Worm (Caenorhabditis elegans) whole organism, young adult: Measurements from ENCODE around the gene lgc-38.
A peak's percentile ranks its signal among the peaks of the same experiment; 100 is the strongest.

Experiments used
- B0261.1 ChIP-seq: sonication (generic microtip); optimal IDR thresholded peaks from 2 replicates; lab custom pipeline; 2016; ENCODE audit warnings: mild to moderate bottlenecking, missing genetic modification characterization, moderate library complexity, missing compliant biosample characterization
- B0336.3 ChIP-seq: fragments of 200-800 bp; sonication (Bioruptor generic); IDR thresholded peaks from 2 replicates; pipeline ENCODE4 v1.3.6; 2022; ENCODE audit warnings: missing genetic modification characterization, missing compliant biosample characterization
- C06A6.2 ChIP-seq: fragments of 200-800 bp; sonication (Bioruptor generic); conservative IDR thresholded peaks from 2 replicates; pipeline ENCODE4 v1.3.6; 2022; ENCODE audit warnings: missing genetic modification characterization, missing compliant biosample characterization
- F22D6.2 ChIP-seq: sonication (generic microtip); optimal IDR thresholded peaks from 2 replicates; lab custom pipeline; 2016; ENCODE audit warnings: mild to moderate bottlenecking, missing genetic modification characterization, missing compliant biosample characterization
- F33H1.4 ChIP-seq: fragments of 200-800 bp; sonication (Bioruptor generic); IDR thresholded peaks from 2 replicates; pipeline ENCODE4 v1.3.6; 2022; ENCODE audit warnings: missing genetic modification reagents, missing genetic modification characterization, missing compliant biosample characterization
- F39B2.1 ChIP-seq: fragments of 200-800 bp; sonication (Bioruptor generic); IDR thresholded peaks from 2 replicates; pipeline ENCODE4 v1.3.6; 2022; ENCODE audit warnings: missing genetic modification reagents, missing genetic modification characterization, missing compliant biosample characterization
- F49E8.2 ChIP-seq: sonication (generic microtip); optimal IDR thresholded peaks from 3 replicates; lab custom pipeline; 2017; ENCODE audit warnings: missing genetic modification characterization, mild to moderate bottlenecking, missing compliant biosample characterization, antibody characterized with exemption, moderate library complexity; ENCODE audit not compliant: insufficient read depth
- F57C9.4 ChIP-seq: sonication (generic microtip); optimal IDR thresholded peaks from 2 replicates; lab custom pipeline; 2017; ENCODE audit warnings: mild to moderate bottlenecking, missing genetic modification characterization, missing compliant biosample characterization
- K12H6.12 ChIP-seq: fragments of 200-800 bp; sonication (Bioruptor generic); optimal IDR thresholded peaks from 2 replicates; lab custom pipeline; 2018; ENCODE audit warnings: mild to moderate bottlenecking, missing genetic modification characterization, missing compliant biosample characterization
- T26A5.8 ChIP-seq: sonication (generic microtip); optimal IDR thresholded peaks from 2 replicates; lab custom pipeline; 2016; ENCODE audit warnings: missing genetic modification characterization, missing compliant biosample characterization
- Y53F4B.3 ChIP-seq: fragments of 200-800 bp; sonication (Bioruptor generic); IDR thresholded peaks from 2 replicates; pipeline ENCODE4 v1.3.6; 2022; ENCODE audit warnings: missing genetic modification reagents, missing genetic modification characterization, missing compliant biosample characterization
- Y53G8AR.9 ChIP-seq: fragments of 200-800 bp; sonication (Bioruptor generic); conservative IDR thresholded peaks from 2 replicates; pipeline ENCODE4 v1.3.6; 2022; ENCODE audit warnings: missing genetic modification reagents, missing genetic modification characterization, missing compliant biosample characterization
- Y56A3A.18 ChIP-seq: fragments of 200-800 bp; sonication (Bioruptor generic); IDR thresholded peaks from 2 replicates; pipeline ENCODE4 v1.3.6; 2022; ENCODE audit warnings: missing genetic modification reagents, missing genetic modification characterization, missing compliant biosample characterization
- Y79H2A.3 ChIP-seq: fragments of 200-800 bp; sonication (Bioruptor generic); conservative IDR thresholded peaks from 2 replicates; pipeline ENCODE4 v1.3.6; 2022; ENCODE audit warnings: missing genetic modification reagents, missing genetic modification characterization, missing compliant biosample characterization
- ZK185.1 ChIP-seq: sonication (generic microtip); optimal IDR thresholded peaks from 2 replicates; lab custom pipeline; 2016; ENCODE audit warnings: mild to moderate bottlenecking, missing genetic modification characterization, missing compliant biosample characterization; ENCODE audit not compliant: poor library complexity, severe bottlenecking
- akir-1 ChIP-seq: fragments of 200-800 bp; sonication (Bioruptor generic); optimal IDR thresholded peaks from 2 replicates; lab custom pipeline; 2018; ENCODE audit warnings: mild to moderate bottlenecking, missing genetic modification characterization, moderate library complexity, missing compliant biosample characterization
- ama-1 ChIP-seq, 3 experiments: fragments of 150-350 bp in 1 of 3; sonication (generic microtip) in 2 of 3; optimal IDR thresholded peaks; 2 replicates each; lab custom pipeline; 2014 to 2018; ENCODE audit warnings: missing biosample characterization in 2 of 3, missing genetic modification characterization in 2 of 3, missing genetic modification reagents in 2 of 3
- aptf-2 ChIP-seq: fragments of 200-800 bp; sonication (Bioruptor generic); conservative IDR thresholded peaks from 2 replicates; pipeline ENCODE4 v1.3.6; 2022; ENCODE audit warnings: missing genetic modification reagents, missing genetic modification characterization, missing compliant biosample characterization
- aptf-3 ChIP-seq: fragments of 200-800 bp; sonication (Bioruptor generic); IDR thresholded peaks from 2 replicates; pipeline ENCODE4 v1.3.6; 2022; ENCODE audit warnings: missing genetic modification characterization, missing compliant biosample characterization
- athp-1 ChIP-seq: sonication (generic microtip); optimal IDR thresholded peaks from 2 replicates; lab custom pipeline; 2017; ENCODE audit warnings: mild to moderate bottlenecking, missing genetic modification characterization, missing compliant biosample characterization
- attf-3 ChIP-seq: fragments of 200-800 bp; sonication (Bioruptor generic); conservative IDR thresholded peaks from 2 replicates; pipeline ENCODE4 v1.3.6; 2022; ENCODE audit warnings: missing genetic modification reagents, missing genetic modification characterization, missing compliant biosample characterization
- bed-1 ChIP-seq: fragments of 200-800 bp; sonication (Bioruptor generic); IDR thresholded peaks from 2 replicates; pipeline ENCODE4 v1.3.6; 2022; ENCODE audit warnings: missing genetic modification reagents, missing genetic modification characterization, missing compliant biosample characterization
- cebp-1 ChIP-seq, 2 experiments: fragments of 200-800 bp in 1 of 2; sonication (Bioruptor generic) in 1 of 2; sonication (generic microtip) in 1 of 2; IDR thresholded peaks in 1 of 2; optimal IDR thresholded peaks in 1 of 2; 2 replicates each; pipeline versions ENCODE4 v1.3.6 to Lab custom; 2017 to 2022; ENCODE audit warnings: missing compliant biosample characterization in 2 of 2, missing genetic modification characterization in 2 of 2, mild to moderate bottlenecking in 1 of 2, missing genetic modification reagents in 1 of 2, moderate library complexity in 1 of 2
- cebp-2 ChIP-seq: fragments of 200-800 bp; sonication (Bioruptor generic); IDR thresholded peaks from 2 replicates; pipeline ENCODE4 v1.3.6; 2022; ENCODE audit warnings: missing genetic modification characterization, missing compliant biosample characterization
- ceh-40 ChIP-seq: fragments of 200-800 bp; sonication (Bioruptor generic); IDR thresholded peaks from 2 replicates; pipeline ENCODE4 v1.3.6; 2022; ENCODE audit warnings: missing genetic modification characterization, missing compliant biosample characterization
- ceh-79 ChIP-seq: sonication (generic microtip); optimal IDR thresholded peaks from 2 replicates; lab custom pipeline; 2017; ENCODE audit warnings: mild to moderate bottlenecking, missing genetic modification characterization, missing compliant biosample characterization
- chd-7 ChIP-seq: sonication (generic microtip); optimal IDR thresholded peaks from 2 replicates; lab custom pipeline; 2016; ENCODE audit warnings: mild to moderate bottlenecking, missing genetic modification characterization, moderate library complexity, missing compliant biosample characterization
- dox-1 ChIP-seq: fragments of 200-800 bp; sonication (Bioruptor generic); IDR thresholded peaks from 2 replicates; pipeline ENCODE4 v1.3.6; 2022; ENCODE audit warnings: missing genetic modification reagents, missing genetic modification characterization, missing compliant biosample characterization
- dpl-1 ChIP-seq: fragments of 150-350 bp; optimal IDR thresholded peaks from 2 replicates; lab custom pipeline; 2014; ENCODE audit warnings: missing biosample characterization, missing genetic modification reagents, missing genetic modification characterization
- efl-1 ChIP-seq: fragments of 150-350 bp; optimal IDR thresholded peaks from 2 replicates; lab custom pipeline; 2014; ENCODE audit warnings: missing biosample characterization, missing genetic modification reagents, missing genetic modification characterization
- egrh-3 ChIP-seq: fragments of 200-800 bp; sonication (Bioruptor generic); IDR thresholded peaks from 2 replicates; pipeline ENCODE4 v1.3.6; 2022; ENCODE audit warnings: missing genetic modification reagents, missing genetic modification characterization, missing compliant biosample characterization
- ets-4 ChIP-seq: fragments of 200-800 bp; sonication (Bioruptor generic); optimal IDR thresholded peaks from 2 replicates; lab custom pipeline; 2018; ENCODE audit warnings: mild to moderate bottlenecking, missing genetic modification characterization, missing compliant biosample characterization
- hlh-12 ChIP-seq: sonication (generic microtip); optimal IDR thresholded peaks from 2 replicates; lab custom pipeline; 2016; ENCODE audit warnings: missing genetic modification characterization, missing compliant biosample characterization
- hmg-1.2 ChIP-seq: fragments of 200-800 bp; sonication (Bioruptor generic); IDR thresholded peaks from 2 replicates; pipeline ENCODE4 v1.3.6; 2022; ENCODE audit warnings: missing genetic modification reagents, missing genetic modification characterization, missing compliant biosample characterization
- lsy-27 ChIP-seq: sonication (generic microtip); optimal IDR thresholded peaks from 2 replicates; lab custom pipeline; 2017; ENCODE audit warnings: missing genetic modification characterization, mild to moderate bottlenecking, missing compliant biosample characterization, antibody characterized with exemption, missing genotype, borderline replicate concordance; ENCODE audit not compliant: insufficient read depth
- madf-3 ChIP-seq: fragments of 200-800 bp; sonication (Bioruptor generic); IDR thresholded peaks from 2 replicates; pipeline ENCODE4 v1.3.6; 2022; ENCODE audit warnings: missing genetic modification reagents, missing genetic modification characterization, missing compliant biosample characterization
- madf-6 ChIP-seq: fragments of 200-800 bp; sonication (Bioruptor generic); IDR thresholded peaks from 2 replicates; pipeline ENCODE4 v1.3.6; 2022; ENCODE audit warnings: missing genetic modification reagents, missing genetic modification characterization, missing compliant biosample characterization
- mcd-1 ChIP-seq: fragments of 200-800 bp; sonication (Bioruptor generic); IDR thresholded peaks from 2 replicates; pipeline ENCODE4 v1.3.6; 2022; ENCODE audit warnings: missing genetic modification reagents, missing genetic modification characterization, missing compliant biosample characterization
- nhr-120 ChIP-seq: fragments of 200-800 bp; sonication (Bioruptor generic); IDR thresholded peaks from 2 replicates; pipeline ENCODE4 v1.3.6; 2022; ENCODE audit warnings: missing genetic modification characterization, missing compliant biosample characterization
- rcor-1 ChIP-seq: fragments of 200-800 bp; sonication (Bioruptor generic); IDR thresholded peaks from 2 replicates; pipeline ENCODE4 v1.3.6; 2022; ENCODE audit warnings: missing genetic modification reagents, missing genetic modification characterization, missing compliant biosample characterization
- repo-1 ChIP-seq: sonication (generic microtip); optimal IDR thresholded peaks from 2 replicates; lab custom pipeline; 2017; ENCODE audit warnings: mild to moderate bottlenecking, missing genetic modification characterization, missing compliant biosample characterization
- rpc-1 ChIP-seq, 2 experiments: fragments of 150-350 bp in 1 of 2; sonication (generic microtip) in 1 of 2; optimal IDR thresholded peaks; 2 replicates each; lab custom pipeline; 2014 to 2018; ENCODE audit warnings: missing biosample characterization in 1 of 2, missing genetic modification characterization in 1 of 2, missing genetic modification reagents in 1 of 2, missing genotype in 1 of 2
- sdz-38 ChIP-seq: sonication (generic microtip); optimal IDR thresholded peaks from 2 replicates; lab custom pipeline; 2016; ENCODE audit warnings: missing genotype, missing genetic modification characterization, missing compliant biosample characterization
- zim-3 ChIP-seq: sonication (generic microtip); optimal IDR thresholded peaks from 2 replicates; lab custom pipeline; 2017; ENCODE audit warnings: mild to moderate bottlenecking, missing genetic modification characterization, moderate library complexity, missing compliant biosample characterization
- ztf-18 ChIP-seq: sonication (generic microtip); optimal IDR thresholded peaks from 2 replicates; lab custom pipeline; 2016; ENCODE audit warnings: missing genotype, mild to moderate bottlenecking, missing genetic modification characterization, missing compliant biosample characterization
- ztf-22 ChIP-seq: fragments of 200-800 bp; sonication (Bioruptor generic); optimal IDR thresholded peaks from 2 replicates; lab custom pipeline; 2018; ENCODE audit warnings: mild to moderate bottlenecking, missing genetic modification characterization, moderate library complexity, missing compliant biosample characterization
- ztf-25 ChIP-seq: fragments of 200-800 bp; sonication (Bioruptor generic); IDR thresholded peaks from 2 replicates; pipeline ENCODE4 v1.3.6; 2022; ENCODE audit warnings: missing genetic modification reagents, missing genetic modification characterization, missing compliant biosample characterization

lgc-38 gene

DNA sequence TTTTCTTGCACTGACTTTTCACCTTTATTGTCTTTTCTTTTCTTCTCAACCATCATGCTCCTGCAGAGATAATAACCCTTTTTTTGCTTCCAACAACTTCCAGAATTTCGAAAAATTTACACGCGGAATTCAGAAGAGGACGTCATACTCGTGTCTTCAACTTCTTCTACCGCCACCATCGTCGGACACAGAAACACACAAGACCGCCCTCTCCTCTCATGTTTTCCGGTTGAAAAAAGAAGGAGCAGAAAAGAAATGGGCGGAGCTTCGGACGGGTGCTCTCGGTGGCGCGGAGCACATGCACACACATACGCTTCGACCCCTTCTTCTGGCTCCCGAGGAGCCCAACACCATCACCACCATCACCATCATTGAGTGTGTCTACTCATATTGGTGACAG, at the start of gene lgc-38:
Gene lgc-38, plus strand, starts transcription at position 301 of the 400 bp plus-strand sequence.
- no peak for TF ChIP-seq F33H1.4
- no peak for TF ChIP-seq chd-7 (tag; lab: Kevin White, UChicago)
- TF ChIP-seq madf-3 (GFP tag; lab: Robert Waterston, UW), result no peak
- TF ChIP-seq rcor-1, result no peak
- no peak for TF ChIP-seq akir-1 (GFP tag; lab: Kevin White, UChicago)
- no peak for TF ChIP-seq ets-4 (GFP tag; lab: Kevin White, UChicago)
- TF ChIP-seq T26A5.8 (tag; lab: Kevin White, UChicago), result no peak
- no peak for TF ChIP-seq repo-1
- no peak for TF ChIP-seq mcd-1 (GFP tag; lab: Robert Waterston, UW)
- no peak for TF ChIP-seq ztf-18 (tag; lab: Kevin White, UChicago)
- no peak for TF ChIP-seq hmg-1.2
- no peak for TF ChIP-seq aptf-2
- no peak for TF ChIP-seq ZK185.1 (tag; lab: Kevin White, UChicago)
- TF ChIP-seq, all 124 proteins: peak for 0

DNA sequence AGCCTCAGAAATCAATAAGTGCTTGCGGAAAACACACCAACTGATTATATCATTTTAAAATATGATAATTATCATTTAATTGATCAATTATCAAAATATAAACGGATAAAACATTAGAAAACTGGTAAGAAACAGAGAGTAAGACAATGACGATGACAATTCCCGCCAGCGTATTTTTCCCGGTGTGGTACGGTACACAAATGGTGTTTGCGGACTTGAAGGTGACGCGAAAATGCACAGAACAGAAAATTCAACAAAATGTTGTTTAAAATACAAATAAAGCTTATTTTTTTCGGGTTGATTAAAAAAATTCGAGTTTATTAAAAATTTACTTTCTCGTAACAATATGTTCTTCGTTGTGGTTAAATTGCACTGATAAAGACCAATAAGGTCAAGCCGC, 47.8 kb upstream of the lgc-38 start:
- TF ChIP-seq sdz-38 (tag; lab: Kevin White, UChicago) (no peak), zim-3 (tag; lab: Kevin White, UChicago) (no peak), F49E8.2 (tag; lab: Kevin White, UChicago) (peak; percentile 13), ztf-25 (GFP tag; lab: Robert Waterston, UW) (no peak), F57C9.4 (tag; lab: Kevin White, UChicago) (no peak), ama-1 (optimal IDR thresholded peaks at IDR 0.05; lab: Kevin White, UChicago) (no peak), ama-1 (GFP tag; optimal IDR thresholded peaks at IDR 0.05; lab: Kevin White, UChicago) (no peak), hlh-12 (tag; lab: Kevin White, UChicago) (no peak), cebp-2 (GFP tag; lab: Robert Waterston, UW) (no peak), bed-1 (GFP tag; lab: Robert Waterston, UW) (no peak), athp-1 (tag; lab: Kevin White, UChicago) (no peak), repo-1 (no peak), K12H6.12 (peak; percentile 11), Y53G8AR.9 (no peak), B0336.3 (GFP tag; lab: Robert Waterston, UW) (no peak), rcor-1 (peak; percentile 33; the same call in 1 of the 2 replicates), dox-1 (GFP tag; lab: Robert Waterston, UW) (peak; percentile 63), egrh-3 (no peak), akir-1 (GFP tag; lab: Kevin White, UChicago) (no peak), ceh-40 (GFP tag; lab: Robert Waterston, UW) (no peak), Y56A3A.18 (no peak), Y79H2A.3 (GFP tag; lab: Robert Waterston, UW) (no peak), Y53F4B.3 (GFP tag; lab: Robert Waterston, UW) (no peak), cebp-1 (GFP tag; IDR thresholded peaks at IDR 0.05; lab: Robert Waterston, UW) (no peak), cebp-1 (tag; optimal IDR thresholded peaks at IDR 0.05; lab: Kevin White, UChicago) (peak; percentile 17), ztf-22 (GFP tag; lab: Kevin White, UChicago) (no peak), rpc-1 (optimal IDR thresholded peaks at IDR 0.05; lab: Kevin White, UChicago) (no peak), rpc-1 (tag; optimal IDR thresholded peaks at IDR 0.05; lab: Kevin White, UChicago) (no peak), aptf-3 (no peak), F39B2.1 (GFP tag; lab: Robert Waterston, UW) (no peak), efl-1 (GFP tag; lab: Kevin White, UChicago) (peak; percentile 98), ceh-79 (tag; lab: Kevin White, UChicago) (no peak), lsy-27 (tag; lab: Kevin White, UChicago) (peak; percentile 7), madf-6 (GFP tag; lab: Robert Waterston, UW) (peak; percentile 95), mcd-1 (GFP tag; lab: Robert Waterston, UW) (0 out of 2 replicates have a peak, but pooled peaks have one; percentile 9), nhr-120 (GFP tag; lab: Robert Waterston, UW) (no peak), F22D6.2 (no peak), B0261.1 (tag; lab: Kevin White, UChicago) (no peak), attf-3 (peak; percentile 71), dpl-1 (GFP tag; lab: Kevin White, UChicago) (peak; percentile 92), C06A6.2 (GFP tag; lab: Robert Waterston, UW) (no peak)
